Fruit fly (Drosophila melanogaster): ENCODE data around the gene CG14687.

CG14687 gene

DNA sequence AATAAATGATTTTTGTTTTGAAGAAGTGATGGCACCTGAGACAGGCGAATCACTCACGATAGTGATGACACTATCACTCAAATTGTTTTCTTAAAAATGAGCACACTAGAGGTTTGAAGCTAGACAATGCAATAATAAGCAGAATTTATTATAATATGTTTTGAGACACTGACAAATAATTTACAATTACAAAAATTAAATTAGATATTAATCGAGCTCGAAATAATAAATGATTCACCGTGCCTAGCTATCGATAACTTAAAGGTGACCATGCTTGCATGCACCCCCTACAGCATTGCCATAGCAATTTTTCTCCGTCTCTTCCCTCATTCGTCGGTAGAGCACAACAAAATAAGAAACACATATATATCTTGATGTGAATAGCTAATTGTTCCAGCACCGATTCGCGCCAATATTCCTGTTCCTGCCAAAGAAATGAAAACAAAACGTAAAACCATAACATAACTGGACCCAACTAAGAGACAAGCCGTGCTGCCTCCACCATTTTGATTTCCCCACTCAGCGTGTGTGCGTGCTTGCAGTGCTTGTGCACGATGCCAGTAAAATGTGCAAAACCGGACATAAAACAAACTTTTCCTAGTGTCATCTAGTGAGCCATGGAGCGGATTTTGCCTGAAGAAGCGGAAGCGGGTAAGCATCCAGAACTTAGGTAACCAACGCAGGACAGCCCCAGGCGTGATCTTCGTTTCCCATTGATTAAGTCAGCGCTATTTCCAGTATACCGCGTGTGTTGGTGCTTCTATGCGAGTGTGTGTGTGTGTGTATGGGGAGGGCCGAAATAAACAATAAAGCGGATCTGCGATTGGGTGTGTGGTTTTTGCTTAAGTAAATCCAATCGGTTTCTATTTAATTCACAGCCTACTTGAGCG is 31.5 kb upstream of the CG14687 start, which contains the start of the genes MED7 and Cap-H2:
Gene MED7 (minus strand): TSS at position 67 of the 890 bp plus-strand sequence.
Gene Cap-H2 (plus strand): TSS at position 345 of the 890 bp plus-strand sequence.
- peak; percentile 81 for TF ChIP-seq HLH106 (tag; optimal IDR thresholded peaks at IDR 0.05)
- peak; percentile 88 for TF ChIP-seq Jra (GFP tag; optimal IDR thresholded peaks at IDR 0.05)
- TF ChIP-seq lola (GFP tag; optimal IDR thresholded peaks at IDR 0.05) = no peak
- TF ChIP-seq Vsx2 (GFP tag; optimal IDR thresholded peaks at IDR 0.05; ENCODE audit: partially characterized antibody) = no peak
- peak; percentile 73 for TF ChIP-seq fru (GFP tag; optimal IDR thresholded peaks at IDR 0.05)
- peak; percentile 57 for TF ChIP-seq dmrt93B (GFP tag; optimal IDR thresholded peaks at IDR 0.05)
- TF ChIP-seq CrebA (GFP tag; optimal IDR thresholded peaks at IDR 0.05; ENCODE audit: borderline replicate concordance) = no peak
- peak; percentile 86 for TF ChIP-seq Hnf4 (GFP tag; optimal IDR thresholded peaks at IDR 0.05)
- TF ChIP-seq rgr (GFP tag; optimal IDR thresholded peaks at IDR 0.05) = peak; percentile 77
- no peak for TF ChIP-seq N (GFP tag; optimal IDR thresholded peaks at IDR 0.05)
- TF ChIP-seq GATAd (GFP tag; optimal IDR thresholded peaks at IDR 0.05) = peak; percentile 4
- peak in 1 of 2 experiments; percentile 84 for TF ChIP-seq foxo (GFP tag; optimal IDR thresholded peaks at IDR 0.05)
- TF ChIP-seq Rel (GFP tag; optimal IDR thresholded peaks at IDR 0.05) = no peak
- peak; percentile 47 for TF ChIP-seq Rel (tag; optimal IDR thresholded peaks at IDR 0.05)
- no peak for TF ChIP-seq pan (optimal IDR thresholded peaks at IDR 0.05)
- TF ChIP-seq CG9705 (GFP tag; optimal IDR thresholded peaks at IDR 0.05) = peak; percentile 52
- TF ChIP-seq usp (GFP tag; optimal IDR thresholded peaks at IDR 0.05) = no peak
- TF ChIP-seq Hr78 (GFP tag; optimal IDR thresholded peaks at IDR 0.05) = no peak
- no peak for TF ChIP-seq Dfd (GFP tag; optimal IDR thresholded peaks at IDR 0.05)
- no peak for TF ChIP-seq dl (GFP tag; optimal IDR thresholded peaks at IDR 0.05; ENCODE audit: insufficient read depth in 1 of 2, partially characterized antibody in 2 of 2)
- TF ChIP-seq br (GFP tag; optimal IDR thresholded peaks at IDR 0.05) = peak; percentile 63
- TF ChIP-seq woc (GFP tag; optimal IDR thresholded peaks at IDR 0.05) = peak; percentile 91
- TF ChIP-seq Hr83 (GFP tag; optimal IDR thresholded peaks at IDR 0.05; ENCODE audit: poor library complexity, severe bottlenecking) = peak; percentile 55
- TF ChIP-seq OdsH (GFP tag; optimal IDR thresholded peaks at IDR 0.05) = peak; percentile 68
- no peak for TF ChIP-seq jim (GFP tag; optimal IDR thresholded peaks at IDR 0.05)
- TF ChIP-seq brk (GFP tag; optimal IDR thresholded peaks at IDR 0.05) = peak; percentile 89
- TF ChIP-seq sv (GFP tag; optimal IDR thresholded peaks at IDR 0.05) = peak; percentile 90
- TF ChIP-seq sage (GFP tag; optimal IDR thresholded peaks at IDR 0.05) = peak; percentile 74
- TF ChIP-seq Sp1 (GFP tag; optimal IDR thresholded peaks at IDR 0.05) = no peak
- TF ChIP-seq dsf (GFP tag; optimal IDR thresholded peaks at IDR 0.05; ENCODE audit: borderline replicate concordance) = peak; percentile 68
- peak; percentile 82 for TF ChIP-seq h (GFP tag; optimal IDR thresholded peaks at IDR 0.05)
- peak; percentile 75 for TF ChIP-seq ey (GFP tag; optimal IDR thresholded peaks at IDR 0.05)
- peak; percentile 90 for TF ChIP-seq tai (GFP tag; optimal IDR thresholded peaks at IDR 0.05)
- peak; percentile 4 for TF ChIP-seq Myc (optimal IDR thresholded peaks at IDR 0.05)
- TF ChIP-seq psq (GFP tag; optimal IDR thresholded peaks at IDR 0.05) = peak; percentile 98
- TF ChIP-seq Dif (GFP tag; optimal IDR thresholded peaks at IDR 0.05; ENCODE audit: partially characterized antibody) = no peak
- peak; percentile 43 for TF ChIP-seq CG32264 (GFP tag; optimal IDR thresholded peaks at IDR 0.05)
- no peak for TF ChIP-seq Abd-B (GFP tag; optimal IDR thresholded peaks at IDR 0.05)
- TF ChIP-seq Mio (GFP tag; optimal IDR thresholded peaks at IDR 0.05) = no peak

DNA sequence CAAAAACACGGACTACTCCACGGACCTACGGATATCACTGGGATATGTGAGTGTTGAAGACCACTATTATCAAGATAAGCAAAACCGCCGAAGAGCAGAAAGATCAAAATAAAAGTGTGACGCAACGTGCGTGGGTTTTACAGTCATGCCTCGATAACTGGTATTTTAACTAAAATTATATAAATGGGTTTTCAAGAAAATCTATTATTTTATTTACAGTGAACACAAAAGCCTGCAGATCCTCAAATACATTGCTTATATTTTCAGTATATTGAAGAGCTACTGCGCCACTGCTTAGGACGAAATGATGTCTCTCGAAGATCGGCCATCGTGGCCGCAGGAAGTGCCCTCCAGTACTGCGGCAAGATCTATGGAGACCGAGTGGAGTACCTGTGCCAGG is 30.7 kb upstream of the CG14687 start:
- no peak for TF ChIP-seq Dfd (GFP tag; optimal IDR thresholded peaks at IDR 0.05)
- no peak for TF ChIP-seq Vsx2 (GFP tag; optimal IDR thresholded peaks at IDR 0.05; ENCODE audit: partially characterized antibody)
- TF ChIP-seq Abd-B (GFP tag; optimal IDR thresholded peaks at IDR 0.05) = no peak
- TF ChIP-seq brk (GFP tag; optimal IDR thresholded peaks at IDR 0.05) = no peak
- TF ChIP-seq fru (GFP tag; optimal IDR thresholded peaks at IDR 0.05) = no peak
- TF ChIP-seq CG9705 (GFP tag; optimal IDR thresholded peaks at IDR 0.05) = no peak
- TF ChIP-seq OdsH (GFP tag; optimal IDR thresholded peaks at IDR 0.05) = no peak
- TF ChIP-seq ey (GFP tag; optimal IDR thresholded peaks at IDR 0.05) = peak; percentile 12
